Worm (Caenorhabditis elegans) whole organism, L1 larva: ENCODE data around the gene srbc-66.

Experiments used
- ama-1 ChIP-seq: fragments of 150-350 bp; optimal IDR thresholded peaks from 2 replicates; lab custom pipeline; 2014
- ces-1 ChIP-seq: fragments of 150-350 bp; optimal IDR thresholded peaks from 2 replicates; lab custom pipeline; 2014; ENCODE audit warnings: missing biosample characterization, missing genetic modification reagents, missing genetic modification characterization
- dpl-1 ChIP-seq, 3 experiments: fragments of 150-350 bp in 2 of 3; sonication (generic microtip) in 1 of 3; optimal IDR thresholded peaks; 2 replicates each; lab custom pipeline; 2014 to 2017; ENCODE audit warnings: missing biosample characterization in 3 of 3, missing genetic modification characterization in 3 of 3, missing genetic modification reagents in 3 of 3
- efl-3 ChIP-seq: fragments of 200-800 bp; sonication (Bioruptor generic); optimal IDR thresholded peaks from 2 replicates; lab custom pipeline; 2018; ENCODE audit warnings: mild to moderate bottlenecking, missing genetic modification characterization, missing compliant biosample characterization
- ets-5 ChIP-seq: fragments of 200-800 bp; sonication (Bioruptor generic); IDR thresholded peaks from 2 replicates; pipeline ENCODE4 v1.3.6; 2022; ENCODE audit warnings: missing genetic modification characterization, missing compliant biosample characterization
- lsy-2 ChIP-seq, 2 experiments: fragments of 150-350 bp; optimal IDR thresholded peaks; 2 replicates each; lab custom pipeline; 2014; ENCODE audit warnings: missing biosample characterization in 2 of 2, missing genetic modification characterization in 2 of 2
- tlp-1 ChIP-seq: fragments of 150-350 bp; optimal IDR thresholded peaks from 2 replicates; lab custom pipeline; 2014; ENCODE audit warnings: missing biosample characterization, missing genetic modification characterization
- unc-62 ChIP-seq: fragments of 150-350 bp; optimal IDR thresholded peaks from 2 replicates; lab custom pipeline; 2014; ENCODE audit warnings: missing biosample characterization, missing genetic modification reagents, missing genetic modification characterization

DNA sequence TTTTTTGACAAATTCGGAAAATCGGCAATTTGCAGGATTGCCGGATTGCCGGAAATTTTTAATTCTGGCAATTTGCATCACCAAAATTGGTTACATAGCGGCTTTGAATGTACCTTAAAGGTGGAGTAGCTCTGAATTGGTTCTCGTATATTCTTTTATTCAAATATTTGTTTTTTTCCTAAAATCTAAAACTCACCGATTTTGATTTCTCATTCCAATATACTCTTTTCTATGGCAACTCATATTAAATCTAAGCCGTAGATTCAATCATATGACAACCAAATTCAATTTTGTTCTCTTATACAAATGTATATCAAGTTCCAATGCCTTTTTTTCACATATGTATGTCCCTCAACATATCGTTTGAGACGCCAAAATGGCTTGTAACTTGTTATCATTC, 19.1 kb downstream of the srbc-66 start, which contains the start of gene sri-21:
- no peak for TF ChIP-seq ets-5 (GFP tag; lab: Robert Waterston, UW)
- TF ChIP-seq efl-3 (GFP tag; lab: Kevin White, UChicago), result no peak
- no peak for TF ChIP-seq ama-1
- TF ChIP-seq tlp-1 (tag; lab: Kevin White, UChicago), result no peak
- TF ChIP-seq dpl-1 (GFP tag; optimal IDR thresholded peaks at IDR 0.05; lab: Kevin White, UChicago), result no peak
- TF ChIP-seq ces-1 (GFP tag; lab: Kevin White, UChicago), result no peak
- TF ChIP-seq lsy-2 (tag; optimal IDR thresholded peaks at IDR 0.05; lab: Kevin White, UChicago), result no peak
- no peak for TF ChIP-seq unc-62
